Fruit fly (Drosophila melanogaster): ENCODE data around the gene CG13994.
A peak's percentile ranks its signal among the peaks of the same experiment; 100 is the strongest.

The CG13994 gene

DNA sequence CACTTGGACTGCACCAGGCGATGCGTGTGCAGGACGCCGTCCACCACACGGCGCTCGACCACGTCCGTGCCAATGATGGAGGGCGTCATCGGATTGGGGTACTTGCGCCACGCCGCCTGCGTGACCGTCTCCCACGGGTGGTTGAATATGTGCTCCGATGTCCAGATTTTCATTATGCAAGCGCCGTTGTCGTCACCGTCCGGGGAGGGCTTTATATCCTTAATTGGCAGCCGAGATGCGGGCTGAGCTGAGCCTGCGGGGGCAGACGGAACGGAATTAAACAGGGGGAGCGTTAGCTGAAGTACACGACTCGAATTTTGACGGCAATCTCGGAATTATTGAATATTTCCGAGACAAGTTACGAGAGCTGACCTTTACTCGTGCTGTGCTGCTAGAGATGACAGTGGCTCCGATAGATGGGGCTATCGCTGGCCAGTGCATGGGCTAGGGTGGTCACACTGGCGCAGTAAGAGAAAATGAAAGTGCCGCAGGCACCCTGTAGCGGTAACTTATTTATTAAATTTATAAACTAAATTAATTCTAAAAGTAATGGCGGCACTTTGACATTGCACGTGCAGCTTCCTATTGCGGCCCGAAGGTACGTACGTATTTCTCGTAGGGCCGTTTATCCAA, 15.1 kb upstream of the CG13994 start, which contains the start of gene IPIP:
Gene IPIP (plus strand): TSS at position 475 of the 633 bp plus-strand sequence.
- TF ChIP-seq foxo (GFP tag; optimal IDR thresholded peaks at IDR 0.05) = peak in 1 of 2 experiments; percentile 36
- TF ChIP-seq N (GFP tag; optimal IDR thresholded peaks at IDR 0.05) = no peak
- TF ChIP-seq h (GFP tag; optimal IDR thresholded peaks at IDR 0.05) = peak; percentile 69
- TF ChIP-seq Rel (GFP tag; optimal IDR thresholded peaks at IDR 0.05) = no peak
- TF ChIP-seq Rel (tag; optimal IDR thresholded peaks at IDR 0.05) = peak; percentile 47
- no peak for TF ChIP-seq pan (optimal IDR thresholded peaks at IDR 0.05)
- TF ChIP-seq br (GFP tag; optimal IDR thresholded peaks at IDR 0.05) = peak; percentile 39
- TF ChIP-seq CG32264 (GFP tag; optimal IDR thresholded peaks at IDR 0.05) = no peak
- peak; percentile 17 for TF ChIP-seq CG9705 (GFP tag; optimal IDR thresholded peaks at IDR 0.05)
- no peak for TF ChIP-seq Myc (optimal IDR thresholded peaks at IDR 0.05)
- TF ChIP-seq HLH106 (tag; optimal IDR thresholded peaks at IDR 0.05) = peak; percentile 33
- peak; percentile 65 for TF ChIP-seq fru (GFP tag; optimal IDR thresholded peaks at IDR 0.05)
- no peak for TF ChIP-seq dmrt93B (GFP tag; optimal IDR thresholded peaks at IDR 0.05)
- no peak for TF ChIP-seq psq (GFP tag; optimal IDR thresholded peaks at IDR 0.05)
- TF ChIP-seq Abd-B (GFP tag; optimal IDR thresholded peaks at IDR 0.05) = no peak
- TF ChIP-seq OdsH (GFP tag; optimal IDR thresholded peaks at IDR 0.05) = peak; percentile 5
- TF ChIP-seq woc (GFP tag; optimal IDR thresholded peaks at IDR 0.05) = no peak
- TF ChIP-seq Mio (GFP tag; optimal IDR thresholded peaks at IDR 0.05) = no peak
- TF ChIP-seq ey (GFP tag; optimal IDR thresholded peaks at IDR 0.05) = peak; percentile 9
- TF ChIP-seq Vsx2 (GFP tag; optimal IDR thresholded peaks at IDR 0.05; ENCODE audit: partially characterized antibody) = no peak
- TF ChIP-seq dsf (GFP tag; optimal IDR thresholded peaks at IDR 0.05; ENCODE audit: borderline replicate concordance) = no peak
- TF ChIP-seq sv (GFP tag; optimal IDR thresholded peaks at IDR 0.05) = no peak
- TF ChIP-seq rgr (GFP tag; optimal IDR thresholded peaks at IDR 0.05) = peak; percentile 60
- no peak for TF ChIP-seq dl (GFP tag; optimal IDR thresholded peaks at IDR 0.05; ENCODE audit: insufficient read depth in 1 of 2, partially characterized antibody in 2 of 2)
- peak; percentile 30 for TF ChIP-seq Sp1 (GFP tag; optimal IDR thresholded peaks at IDR 0.05)
- peak; percentile 94 for TF ChIP-seq Hr83 (GFP tag; optimal IDR thresholded peaks at IDR 0.05; ENCODE audit: poor library complexity, severe bottlenecking)
- TF ChIP-seq CrebA (GFP tag; optimal IDR thresholded peaks at IDR 0.05; ENCODE audit: borderline replicate concordance) = no peak
- TF ChIP-seq lola (GFP tag; optimal IDR thresholded peaks at IDR 0.05) = no peak
- TF ChIP-seq tai (GFP tag; optimal IDR thresholded peaks at IDR 0.05) = no peak
- no peak for TF ChIP-seq GATAd (GFP tag; optimal IDR thresholded peaks at IDR 0.05)
- no peak for TF ChIP-seq Hnf4 (GFP tag; optimal IDR thresholded peaks at IDR 0.05)
- no peak for TF ChIP-seq Jra (GFP tag; optimal IDR thresholded peaks at IDR 0.05)
- no peak for TF ChIP-seq sage (GFP tag; optimal IDR thresholded peaks at IDR 0.05)
- no peak for TF ChIP-seq Hr78 (GFP tag; optimal IDR thresholded peaks at IDR 0.05)
- no peak for TF ChIP-seq usp (GFP tag; optimal IDR thresholded peaks at IDR 0.05)
- peak; percentile 2 for TF ChIP-seq Dif (GFP tag; optimal IDR thresholded peaks at IDR 0.05; ENCODE audit: partially characterized antibody)
- TF ChIP-seq Dfd (GFP tag; optimal IDR thresholded peaks at IDR 0.05) = no peak
- no peak for TF ChIP-seq jim (GFP tag; optimal IDR thresholded peaks at IDR 0.05)
- TF ChIP-seq brk (GFP tag; optimal IDR thresholded peaks at IDR 0.05) = no peak

DNA sequence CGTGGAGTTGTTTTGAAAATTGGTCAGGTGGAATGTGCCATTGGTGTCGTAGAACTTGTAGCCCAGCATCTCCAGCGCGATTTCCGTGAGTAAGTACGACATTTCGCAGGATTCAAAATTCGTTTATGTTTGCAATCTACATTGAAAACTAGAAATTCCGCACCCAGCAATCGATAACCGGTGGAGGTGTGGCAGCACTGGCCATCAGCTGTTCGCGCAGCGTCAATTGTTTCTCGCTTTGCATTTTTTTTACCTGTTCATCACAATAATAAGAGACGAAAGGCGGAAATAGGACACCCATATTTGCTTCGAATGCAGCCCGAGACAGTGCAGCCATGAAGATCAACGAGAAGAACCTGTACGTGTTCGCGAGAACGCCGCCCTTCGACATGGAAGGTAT, 14.2 kb upstream of the CG13994 start, which contains the start of the genes CG34179 and slmo:
Gene CG34179 (minus strand): TSS at position 165 of the 400 bp plus-strand sequence.
Gene slmo (minus strand): TSS at position 165 of the 400 bp plus-strand sequence.
- TF ChIP-seq Rel (GFP tag; optimal IDR thresholded peaks at IDR 0.05) = no peak
- TF ChIP-seq Rel (tag; optimal IDR thresholded peaks at IDR 0.05) = no peak
- no peak for TF ChIP-seq CG32264 (GFP tag; optimal IDR thresholded peaks at IDR 0.05)
- no peak for TF ChIP-seq N (GFP tag; optimal IDR thresholded peaks at IDR 0.05)
- no peak for TF ChIP-seq Hnf4 (GFP tag; optimal IDR thresholded peaks at IDR 0.05)
- TF ChIP-seq jim (GFP tag; optimal IDR thresholded peaks at IDR 0.05) = no peak
- no peak for TF ChIP-seq usp (GFP tag; optimal IDR thresholded peaks at IDR 0.05)
- TF ChIP-seq OdsH (GFP tag; optimal IDR thresholded peaks at IDR 0.05) = no peak
- no peak for TF ChIP-seq Hr83 (GFP tag; optimal IDR thresholded peaks at IDR 0.05; ENCODE audit: poor library complexity, severe bottlenecking)
- TF ChIP-seq GATAd (GFP tag; optimal IDR thresholded peaks at IDR 0.05) = no peak
- no peak for TF ChIP-seq lola (GFP tag; optimal IDR thresholded peaks at IDR 0.05)
- TF ChIP-seq Dfd (GFP tag; optimal IDR thresholded peaks at IDR 0.05) = no peak
- TF ChIP-seq sage (GFP tag; optimal IDR thresholded peaks at IDR 0.05) = no peak
- TF ChIP-seq CrebA (GFP tag; optimal IDR thresholded peaks at IDR 0.05; ENCODE audit: borderline replicate concordance) = no peak
- no peak for TF ChIP-seq dsf (GFP tag; optimal IDR thresholded peaks at IDR 0.05; ENCODE audit: borderline replicate concordance)
